Fruit fly (Drosophila melanogaster): ENCODE results near the gene Fkbp39.
A peak's percentile ranks its signal among the peaks of the same experiment; 100 is the strongest.

DNA sequence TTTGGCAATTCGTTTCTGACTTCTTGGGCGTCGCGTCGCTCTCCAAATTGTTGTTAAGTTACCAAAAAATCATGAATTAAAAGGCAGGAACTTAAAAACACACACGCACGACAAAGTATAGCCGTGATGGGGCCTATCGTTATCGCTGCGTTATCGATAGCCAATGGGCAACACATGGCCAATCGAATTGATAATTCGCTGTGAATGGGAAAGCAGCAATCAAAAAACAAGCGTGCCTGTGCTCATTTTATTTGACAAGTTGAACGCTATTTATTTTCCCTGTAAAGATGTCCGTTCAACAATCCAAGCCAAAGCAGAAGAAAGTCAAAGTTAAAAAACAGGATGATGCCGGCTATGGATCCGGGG, 13.1 kb upstream of the Fkbp39 start, which contains the start of the genes Surf4 and CG31301:
- TF ChIP-seq cic (GFP tag; optimal IDR thresholded peaks at IDR 0.05) (no peak), kay (GFP tag; ENCODE audit: borderline replicate concordance) (no peak), CG14711 (tag; optimal IDR thresholded peaks at IDR 0.05) (no peak), Hr96 (GFP tag; optimal IDR thresholded peaks at IDR 0.05) (no peak), Clk (GFP tag; optimal IDR thresholded peaks at IDR 0.05) (no peak), CG7101 (tag; optimal IDR thresholded peaks at IDR 0.05) (no peak), bab1 (GFP tag; optimal IDR thresholded peaks at IDR 0.05) (peak; percentile 41), Crg-1 (GFP tag; optimal IDR thresholded peaks at IDR 0.05) (no peak), tj (GFP tag; optimal IDR thresholded peaks at IDR 0.05) (no peak), CG11617 (GFP tag; optimal IDR thresholded peaks at IDR 0.05) (no peak), CG1620 (GFP tag; optimal IDR thresholded peaks at IDR 0.05) (no peak), toe (GFP tag; optimal IDR thresholded peaks at IDR 0.05) (no peak), pad (GFP tag; optimal IDR thresholded peaks at IDR 0.05) (no peak)

All from whole organism, adult.